Worm (Caenorhabditis elegans) whole organism, L3 larva: ENCODE results near the gene F37C4.8.
"Not testable (repeated sequence)": the region's sequence is repeated elsewhere in the genome, so short reads cannot be mapped to it uniquely, and the experiment has no call there.

Experiments used
- ZK546.5 ChIP-seq: sonication (generic microtip); optimal IDR thresholded peaks from 2 replicates; lab custom pipeline; 2017; ENCODE audit warnings: missing biosample characterization, missing genetic modification characterization
- aly-2 ChIP-seq: fragments of 150-350 bp; optimal IDR thresholded peaks from 2 replicates; lab custom pipeline; 2014; ENCODE audit warnings: missing biosample characterization, missing genetic modification characterization
- ama-1 ChIP-seq: fragments of 150-350 bp; optimal IDR thresholded peaks from 2 replicates; lab custom pipeline; 2018
- ceh-28 ChIP-seq: fragments of 150-350 bp; optimal IDR thresholded peaks from 2 replicates; lab custom pipeline; 2014; ENCODE audit warnings: missing biosample characterization, missing genetic modification reagents, missing genetic modification characterization
- ceh-82 ChIP-seq: fragments of 150-350 bp; optimal IDR thresholded peaks from 2 replicates; lab custom pipeline; 2014; ENCODE audit warnings: missing biosample characterization, missing genetic modification characterization
- ceh-9 ChIP-seq: sonication (generic microtip); optimal IDR thresholded peaks from 2 replicates; lab custom pipeline; 2018; ENCODE audit warnings: missing biosample characterization, missing genetic modification characterization
- daf-12 ChIP-seq: fragments of 150-350 bp; optimal IDR thresholded peaks from 2 replicates; lab custom pipeline; 2014; ENCODE audit warnings: missing biosample characterization, missing genetic modification reagents, missing genetic modification characterization
- egl-5 ChIP-seq: fragments of 150-350 bp; optimal IDR thresholded peaks from 2 replicates; lab custom pipeline; 2017; ENCODE audit warnings: missing biosample characterization, missing genetic modification reagents, missing genetic modification characterization, inconsistent platforms
- elt-1 ChIP-seq: fragments of 150-350 bp; optimal IDR thresholded peaks from 2 replicates; lab custom pipeline; 2014; ENCODE audit warnings: missing biosample characterization, missing genetic modification characterization
- elt-2 ChIP-seq: sonication (generic microtip); optimal IDR thresholded peaks from 2 replicates; lab custom pipeline; 2016; ENCODE audit warnings: missing genetic modification reagents, mild to moderate bottlenecking, missing genetic modification characterization, missing compliant biosample characterization
- fkh-10 ChIP-seq: sonication (generic microtip); optimal IDR thresholded peaks from 2 replicates; lab custom pipeline; 2017; ENCODE audit warnings: missing biosample characterization, missing genetic modification reagents, missing genetic modification characterization
- fkh-2 ChIP-seq: fragments of 150-350 bp; optimal IDR thresholded peaks from 2 replicates; lab custom pipeline; 2014; ENCODE audit warnings: missing biosample characterization, missing genetic modification reagents, missing genetic modification characterization
- fos-1 ChIP-seq: fragments of 150-350 bp; optimal IDR thresholded peaks from 2 replicates; lab custom pipeline; 2014; ENCODE audit warnings: missing biosample characterization, missing genetic modification characterization
- hmg-11 ChIP-seq: sonication (generic microtip); optimal IDR thresholded peaks from 2 replicates; lab custom pipeline; 2016; ENCODE audit warnings: missing genetic modification characterization, missing compliant biosample characterization
- jun-1 ChIP-seq: fragments of 150-350 bp; optimal IDR thresholded peaks from 2 replicates; lab custom pipeline; 2014; ENCODE audit warnings: missing biosample characterization, missing genetic modification reagents, missing genetic modification characterization
- lin-15B ChIP-seq: fragments of 150-350 bp; optimal IDR thresholded peaks from 2 replicates; lab custom pipeline; 2014; ENCODE audit warnings: missing biosample characterization, missing genetic modification characterization
- lin-39 ChIP-seq: fragments of 150-350 bp; optimal IDR thresholded peaks from 2 replicates; lab custom pipeline; 2018; ENCODE audit warnings: missing biosample characterization, missing genetic modification reagents, missing genetic modification characterization
- mml-1 ChIP-seq: fragments of 150-350 bp; sonication (generic microtip); optimal IDR thresholded peaks from 3 replicates; lab custom pipeline; 2014; ENCODE audit warnings: missing biosample characterization, missing genetic modification characterization
- nfya-1 ChIP-seq: sonication (generic microtip); optimal IDR thresholded peaks from 2 replicates; lab custom pipeline; 2017; ENCODE audit warnings: missing genetic modification characterization, mild to moderate bottlenecking, missing compliant biosample characterization, antibody characterized with exemption, moderate library complexity; ENCODE audit not compliant: insufficient read depth
- nhr-25 ChIP-seq: sonication (generic microtip); optimal IDR thresholded peaks from 2 replicates; lab custom pipeline; 2017; ENCODE audit warnings: missing biosample characterization, missing genetic modification characterization
- nhr-28 ChIP-seq: fragments of 150-350 bp; optimal IDR thresholded peaks from 2 replicates; lab custom pipeline; 2014; ENCODE audit warnings: missing biosample characterization, missing genetic modification characterization
- nhr-43 ChIP-seq: sonication (generic microtip); optimal IDR thresholded peaks from 2 replicates; lab custom pipeline; 2016; ENCODE audit warnings: mild to moderate bottlenecking, missing genetic modification characterization, missing compliant biosample characterization; ENCODE audit not compliant: poor library complexity, severe bottlenecking
- nhr-77 ChIP-seq: fragments of 150-350 bp; optimal IDR thresholded peaks from 2 replicates; lab custom pipeline; 2014; ENCODE audit warnings: missing biosample characterization, missing genetic modification characterization
- pha-4 ChIP-seq: fragments of 150-350 bp; optimal IDR thresholded peaks from 2 replicates; lab custom pipeline; 2014; ENCODE audit warnings: missing biosample characterization, missing genetic modification reagents, missing genetic modification characterization
- pqm-1 ChIP-seq: fragments of 150-350 bp; optimal IDR thresholded peaks from 2 replicates; lab custom pipeline; 2017; ENCODE audit warnings: missing biosample characterization, missing genetic modification characterization, inconsistent platforms
- sea-2 ChIP-seq: fragments of 150-350 bp; sonication (generic microtip); optimal IDR thresholded peaks from 4 replicates; lab custom pipeline; 2014; ENCODE audit warnings: missing biosample characterization, missing genetic modification reagents, missing genetic modification characterization
- skn-1 ChIP-seq: fragments of 150-350 bp; optimal IDR thresholded peaks from 2 replicates; lab custom pipeline; 2014; ENCODE audit warnings: missing biosample characterization, missing genetic modification characterization
- snpc-4 ChIP-seq: fragments of 150-350 bp; optimal IDR thresholded peaks from 2 replicates; lab custom pipeline; 2014; ENCODE audit warnings: missing biosample characterization, missing genetic modification characterization
- tbx-2 ChIP-seq: sonication (generic microtip); optimal IDR thresholded peaks from 2 replicates; lab custom pipeline; 2016; ENCODE audit warnings: mild to moderate bottlenecking, missing genetic modification characterization, missing compliant biosample characterization
- unc-39 ChIP-seq: sonication (generic microtip); optimal IDR thresholded peaks from 4 replicates; lab custom pipeline; 2017; ENCODE audit warnings: missing biosample characterization, missing genetic modification characterization
- zag-1 ChIP-seq: fragments of 150-350 bp; optimal IDR thresholded peaks from 2 replicates; lab custom pipeline; 2014; ENCODE audit warnings: missing biosample characterization, missing genetic modification characterization
- ztf-11 ChIP-seq: fragments of 150-350 bp; optimal IDR thresholded peaks from 2 replicates; lab custom pipeline; 2014; ENCODE audit warnings: missing biosample characterization, missing genetic modification characterization

The F37C4.8 gene

DNA sequence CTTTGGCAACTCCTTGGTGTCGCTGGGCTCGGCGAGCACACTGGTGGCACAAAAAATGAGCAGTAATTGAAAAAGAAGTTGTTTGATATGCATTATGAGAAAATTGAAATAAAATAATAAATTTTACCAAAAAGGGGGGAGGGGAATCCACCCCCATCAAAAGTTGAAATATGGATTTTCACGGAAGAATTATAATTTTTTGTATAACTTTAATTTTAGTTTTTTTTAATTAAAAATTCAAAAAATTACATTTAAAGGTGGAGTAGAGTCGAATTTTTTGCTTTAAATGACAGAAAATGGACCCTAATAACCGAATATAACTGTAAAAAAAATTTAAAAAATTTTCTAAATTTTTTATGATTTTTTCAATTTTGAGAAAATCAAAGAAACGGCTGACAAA lies 30.8 kb upstream of the F37C4.8 start, which contains the start of gene F56D6.18:
TSS of gene F56D6.18 (minus strand) at position 101 of the 400 bp plus-strand sequence.
- TF ChIP-seq tbx-2, nhr-77, daf-12 (tag; lab: Kevin White, UChicago): not testable (repeated sequence)

DNA sequence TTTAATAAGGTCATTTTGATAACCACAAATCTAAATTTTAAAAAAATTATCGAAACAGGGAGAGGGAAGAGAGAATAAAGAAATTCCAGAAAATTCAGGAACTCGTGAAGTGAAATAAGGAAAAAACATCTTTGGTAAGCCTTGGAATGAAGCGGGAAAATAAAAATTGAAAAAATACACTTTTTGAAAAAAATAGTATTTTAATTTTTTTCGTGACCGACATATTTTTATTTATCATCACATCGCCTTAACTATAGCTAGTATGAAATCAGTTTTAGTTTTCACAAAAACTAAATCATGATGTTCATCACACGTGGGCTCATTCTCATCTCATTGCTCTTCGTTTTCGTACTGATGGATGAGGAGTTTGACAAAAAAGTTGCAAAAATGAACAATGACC lies 28.1 kb upstream of the F37C4.8 start, which contains the start of gene F56D6.13:
TSS of gene F56D6.13 (plus strand) at position 301 of the 400 bp plus-strand sequence.
- TF ChIP-seq fos-1 (tag; lab: Kevin White, UChicago): no peak
- TF ChIP-seq ZK546.5 (tag; lab: Kevin White, UChicago): no peak
- TF ChIP-seq fkh-10 (GFP tag; lab: Kevin White, UChicago): no peak
- TF ChIP-seq elt-1: no peak
- no peak for TF ChIP-seq ceh-82 (tag; lab: Kevin White, UChicago)
- TF ChIP-seq egl-5 (tag; lab: Kevin White, UChicago): no peak
- no peak for TF ChIP-seq daf-12 (tag; lab: Kevin White, UChicago)
- TF ChIP-seq aly-2 (tag; lab: Kevin White, UChicago): no peak
- no peak for TF ChIP-seq zag-1 (tag; lab: Kevin White, UChicago)
- TF ChIP-seq nhr-77 (tag; lab: Kevin White, UChicago): no peak
- TF ChIP-seq ama-1: no peak
- TF ChIP-seq elt-2 (tag; lab: Kevin White, UChicago): no peak
- TF ChIP-seq hmg-11 (tag; lab: Kevin White, UChicago): no peak
- no peak for TF ChIP-seq lin-15B (tag; lab: Kevin White, UChicago)
- TF ChIP-seq snpc-4 (tag; lab: Kevin White, UChicago): no peak
- TF ChIP-seq nfya-1 (tag; lab: Kevin White, UChicago): no peak
- TF ChIP-seq unc-39 (tag; lab: Kevin White, UChicago): no peak
- TF ChIP-seq fkh-2 (tag; lab: Kevin White, UChicago): no peak
- TF ChIP-seq, all 47 proteins: peak for 0

DNA sequence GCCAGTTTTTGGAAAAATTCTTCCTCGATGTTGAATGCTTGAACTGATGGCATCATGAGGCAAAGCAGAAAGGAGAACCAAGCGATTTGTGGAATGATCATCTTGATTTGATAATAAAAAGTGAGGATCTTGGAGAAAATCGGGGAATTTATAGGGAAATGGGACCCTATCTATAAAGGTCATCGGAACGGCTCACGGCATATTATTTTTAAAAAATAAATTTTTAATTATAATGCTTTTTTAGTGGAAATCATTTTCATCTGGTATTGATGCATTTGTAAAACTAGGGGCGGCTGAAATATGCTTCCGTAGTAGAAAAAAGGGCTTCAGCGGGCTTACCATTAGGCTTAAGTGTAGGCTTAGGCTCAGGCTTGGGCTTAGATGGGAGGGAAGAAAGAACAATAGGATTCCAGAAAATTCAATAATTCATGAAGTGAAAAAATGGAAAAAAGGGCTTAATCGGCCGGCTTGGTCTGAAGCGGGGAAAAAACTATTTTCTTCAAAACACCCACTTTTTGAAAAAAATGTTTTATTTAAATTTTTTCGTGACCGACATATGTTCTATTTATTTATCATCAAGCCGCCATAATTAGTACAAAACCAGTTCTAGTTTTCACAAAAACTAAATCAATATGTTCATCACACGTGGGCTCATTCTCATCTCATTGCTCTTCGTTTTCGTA lies 26.6 kb upstream of the F37C4.8 start, which contains the start of the genes F56D6.22 and F56D6.12:
TSS of gene F56D6.22 (minus strand) at position 101 of the 683 bp plus-strand sequence.
TSS of gene F56D6.12 (plus strand) at position 633 of the 683 bp plus-strand sequence.
- TF ChIP-seq nhr-25 (tag; lab: Kevin White, UChicago): no peak
- no peak for TF ChIP-seq tbx-2 (tag; lab: Kevin White, UChicago)
- TF ChIP-seq jun-1 (tag; lab: Kevin White, UChicago): no peak
- TF ChIP-seq sea-2 (GFP tag; lab: Kevin White, UChicago): no peak
- TF ChIP-seq mml-1 (tag; lab: Kevin White, UChicago): no peak
- no peak for TF ChIP-seq ZK546.5 (tag; lab: Kevin White, UChicago)
- no peak for TF ChIP-seq pha-4 (tag; lab: Kevin White, UChicago)
- no peak for TF ChIP-seq nhr-43 (tag; lab: Kevin White, UChicago)
- no peak for TF ChIP-seq ceh-9 (tag; lab: Kevin White, UChicago)
- no peak for TF ChIP-seq fkh-2 (tag; lab: Kevin White, UChicago)
- no peak for TF ChIP-seq ceh-82 (tag; lab: Kevin White, UChicago)
- no peak for TF ChIP-seq lin-39 (tag; lab: Kevin White, UChicago)
- TF ChIP-seq snpc-4 (tag; lab: Kevin White, UChicago): no peak
- TF ChIP-seq skn-1: no peak
- no peak for TF ChIP-seq fos-1 (tag; lab: Kevin White, UChicago)
- TF ChIP-seq, all 47 proteins: peak for 0

DNA sequence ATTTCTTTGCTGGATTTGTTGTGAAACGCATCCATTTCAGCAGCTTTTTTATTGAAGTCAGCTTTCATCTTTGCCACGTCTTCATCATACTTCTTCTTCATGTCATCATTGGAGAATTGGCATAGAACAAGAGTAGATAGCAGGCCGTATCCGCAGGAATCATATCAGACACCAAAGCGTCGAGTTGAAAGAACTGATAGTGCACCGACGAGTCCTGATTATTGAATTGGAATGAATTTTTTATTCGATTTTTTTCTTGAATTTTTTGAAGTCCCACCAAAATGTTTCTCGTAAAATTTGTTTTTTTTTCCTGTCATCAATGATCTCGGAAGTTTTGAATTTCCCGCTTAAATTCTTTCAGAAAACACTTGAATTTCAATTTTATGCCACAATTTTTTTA lies 25.4 kb upstream of the F37C4.8 start, which contains the start of gene F56D6.11:
TSS of gene F56D6.11 (minus strand) at position 101 of the 400 bp plus-strand sequence.
- TF ChIP-seq pqm-1 (tag; lab: Kevin White, UChicago): no peak

DNA sequence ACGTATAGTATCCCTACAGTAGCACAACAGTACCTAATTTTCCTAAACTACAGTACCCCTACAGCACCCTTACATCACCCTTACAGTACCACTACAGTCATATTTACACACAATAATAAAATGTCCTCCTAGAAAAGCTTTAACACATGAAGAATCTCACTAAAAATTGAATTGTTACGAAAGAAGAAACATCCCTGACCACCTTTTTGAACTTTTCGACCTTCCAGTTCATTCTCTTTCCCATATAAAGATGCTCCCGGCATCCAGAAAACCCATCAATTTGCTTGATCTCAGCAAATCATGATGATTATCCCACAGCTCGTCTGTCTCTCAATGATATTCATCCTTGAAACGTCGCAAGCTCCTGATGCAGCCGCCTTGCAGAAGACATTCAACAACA lies 23.6 kb upstream of the F37C4.8 start, which contains the start of gene F56D6.21:
TSS of gene F56D6.21 (plus strand) at position 301 of the 400 bp plus-strand sequence.
- TF ChIP-seq elt-1 (no peak), ceh-82 (tag; lab: Kevin White, UChicago) (no peak), ceh-28 (tag; lab: Kevin White, UChicago) (no peak), ztf-11 (tag; lab: Kevin White, UChicago) (no peak), skn-1 (no peak), nhr-28 (tag; lab: Kevin White, UChicago) (no peak)
